Fruit fly (Drosophila melanogaster): Measurements from ENCODE around the gene CG34456.

Gene CG34456

DNA sequence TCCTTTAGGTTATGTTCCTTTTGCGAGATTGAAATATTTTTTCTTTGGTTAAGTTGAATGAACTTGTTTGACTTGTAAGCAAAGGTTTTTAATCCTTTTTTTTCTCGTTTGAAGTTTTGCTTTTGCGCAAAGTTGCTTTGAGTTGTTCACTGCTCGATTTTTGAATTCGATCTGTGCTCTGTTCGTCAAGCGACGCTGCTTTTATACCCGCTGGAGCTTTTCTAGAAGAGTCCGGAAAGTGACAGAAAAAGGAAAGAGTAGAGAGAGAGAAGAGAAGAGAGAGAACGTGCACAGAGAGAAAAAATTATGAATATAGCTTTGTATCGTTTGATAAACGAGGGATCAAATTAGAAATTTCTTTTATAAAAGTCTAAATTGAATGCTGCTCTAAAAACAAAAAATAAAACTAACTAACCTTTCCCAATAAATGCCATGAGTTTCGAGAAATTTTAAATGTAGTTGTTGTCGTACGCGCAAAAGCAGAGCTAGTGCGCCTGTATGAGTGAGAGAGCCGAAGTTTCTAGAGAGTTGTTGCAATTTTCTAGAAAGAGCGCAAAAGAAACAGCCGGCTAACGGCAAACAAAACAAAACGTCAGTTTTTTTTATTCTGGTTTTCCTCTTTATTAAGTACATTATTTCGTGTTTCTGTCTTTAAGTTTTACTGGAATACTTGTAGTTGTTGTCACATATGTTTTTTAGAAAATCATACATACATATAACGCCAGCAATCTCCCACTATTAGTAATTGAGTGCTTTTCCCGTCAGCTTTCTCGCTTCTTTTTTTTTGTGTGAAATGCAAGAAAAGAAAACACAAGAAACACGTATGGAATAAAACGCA is 15.5 kb downstream of the CG34456 start, which contains the start of gene Hsp26 (continued):
- TF ChIP-seq Max (GFP tag; optimal IDR thresholded peaks at IDR 0.05) (peak; percentile 69), C15 (GFP tag; IDR thresholded peaks at IDR 0.05) (peak; percentile 54; the same call in 1 of the 3 replicates), CHES-1-like (GFP tag; optimal IDR thresholded peaks at IDR 0.05) (peak; percentile 81), dati (GFP tag; IDR thresholded peaks at IDR 0.05) (0 out of 2 replicates have a peak, but pooled peaks have one; percentile 19), Hsf (GFP tag; optimal IDR thresholded peaks at IDR 0.05) (peak; percentile 87), CG1603 (tag; optimal IDR thresholded peaks at IDR 0.05) (peak; percentile 61), NC2α (GFP tag; optimal IDR thresholded peaks at IDR 0.05) (peak; percentile 73), CG6813 (GFP tag; optimal IDR thresholded peaks at IDR 0.05) (peak; percentile 78), croc (GFP tag; conservative IDR thresholded peaks at IDR 0.05) (peak; percentile 55; the same call in 2 of the 3 replicates), CG12219 (GFP tag; optimal IDR thresholded peaks at IDR 0.05) (peak; percentile 79), btn (GFP tag; optimal IDR thresholded peaks at IDR 0.05) (peak; percentile 46), sob (GFP tag; IDR thresholded peaks at IDR 0.05) (peak; percentile 82), danr (GFP tag; IDR thresholded peaks at IDR 0.05) (peak; percentile 21; the same call in 1 of the 2 replicates), phol (tag; optimal IDR thresholded peaks at IDR 0.05) (peak; percentile 75), gem (tag; optimal IDR thresholded peaks at IDR 0.05) (peak; percentile 92), CG10565 (GFP tag; optimal IDR thresholded peaks at IDR 0.05) (no peak), CG3281 (GFP tag; optimal IDR thresholded peaks at IDR 0.05) (peak; percentile 84), CG6683 (GFP tag; optimal IDR thresholded peaks at IDR 0.05) (peak; percentile 46), Six4 (GFP tag; optimal IDR thresholded peaks at IDR 0.05) (peak; percentile 69), slou (GFP tag; optimal IDR thresholded peaks at IDR 0.05) (peak; percentile 62), dmrt99B (tag; optimal IDR thresholded peaks at IDR 0.05) (peak; percentile 85), CG2202 (tag; optimal IDR thresholded peaks at IDR 0.05) (peak; percentile 80), trh (GFP tag; optimal IDR thresholded peaks at IDR 0.05) (peak; percentile 48), cas (GFP tag; IDR thresholded peaks at IDR 0.05) (peak; percentile 49; the same call in 1 of the 2 replicates), CG8944 (GFP tag; optimal IDR thresholded peaks at IDR 0.05) (peak; percentile 82), Hr78 (GFP tag; optimal IDR thresholded peaks at IDR 0.05) (peak in 1 of 2 experiments; percentile 64), ash1 (GFP tag; optimal IDR thresholded peaks at IDR 0.05) (no peak), chm (GFP tag; IDR thresholded peaks at IDR 0.05) (peak; percentile 94), CG3065 (GFP tag; optimal IDR thresholded peaks at IDR 0.05) (peak; percentile 57), Sox102F (GFP tag; optimal IDR thresholded peaks at IDR 0.05) (peak; percentile 90), CG2129 (GFP tag; IDR thresholded peaks at IDR 0.05; ENCODE audit: partially characterized antibody) (no peak), Kr (GFP tag; optimal IDR thresholded peaks at IDR 0.05) (no peak), ase (GFP tag; IDR thresholded peaks at IDR 0.05) (peak; percentile 78), CG3163 (GFP tag; optimal IDR thresholded peaks at IDR 0.05) (peak; percentile 96), CG4328 (GFP tag; optimal IDR thresholded peaks at IDR 0.05) (peak; percentile 13), Dek (tag; optimal IDR thresholded peaks at IDR 0.05) (peak; percentile 70), pnt (GFP tag; optimal IDR thresholded peaks at IDR 0.05) (peak; percentile 85), jigr1 (GFP tag; IDR thresholded peaks at IDR 0.05) (0 out of 3 replicates have a peak, but pooled peaks have one; percentile 9), Oaz (GFP tag; IDR thresholded peaks at IDR 0.05) (peak; percentile 53; the same call in 1 of the 2 replicates), Scr (GFP tag; IDR thresholded peaks at IDR 0.05; ENCODE audit: partially characterized antibody) (no peak), chn (GFP tag; optimal IDR thresholded peaks at IDR 0.05) (peak; percentile 79), CG10462 (GFP tag; optimal IDR thresholded peaks at IDR 0.05) (peak; percentile 72), BtbVII (GFP tag; optimal IDR thresholded peaks at IDR 0.05) (peak; percentile 68), Lpt (GFP tag; optimal IDR thresholded peaks at IDR 0.05) (no peak), exex (tag; optimal IDR thresholded peaks at IDR 0.05) (no peak), CG11695 (GFP tag; IDR thresholded peaks at IDR 0.05) (peak; percentile 90), hbn (GFP tag; IDR thresholded peaks at IDR 0.05; ENCODE audit: partially characterized antibody) (no peak), esg (GFP tag; conservative IDR thresholded peaks at IDR 0.05) (peak; percentile 77)

Measured in whole organism, embryonic.